Fruit fly (Drosophila melanogaster) whole organism, embryonic: ENCODE results near the gene Gnmt.
A peak's percentile ranks its signal among the peaks of the same experiment; 100 is the strongest.

Source experiments
- Abd-B ChIP-seq: fragments of 200-800 bp; sonication (Bioruptor generic); optimal IDR thresholded peaks from 2 replicates; lab custom pipeline; 2018; ENCODE audit warnings: missing biosample characterization, mild to moderate bottlenecking, missing genetic modification characterization, moderate library complexity
- Aef1 ChIP-seq: fragments of 200-800 bp; sonication (Bioruptor generic); IDR thresholded peaks from 3 replicates; pipeline ENCODE4 v1.3.6; 2022; ENCODE audit warnings: missing biosample characterization, missing genetic modification characterization
- Bgb ChIP-seq: fragments of 200-800 bp; sonication (Bioruptor generic); IDR thresholded peaks from 2 replicates; pipeline ENCODE4 v1.3.6; 2022; ENCODE audit warnings: missing biosample characterization, missing genetic modification characterization; ENCODE audit not compliant: partially characterized antibody
- CG12104 ChIP-seq: fragments of 200-800 bp; sonication (Bioruptor generic); optimal IDR thresholded peaks from 3 replicates; lab custom pipeline; 2016; ENCODE audit warnings: missing biosample characterization, missing genetic modification characterization
- CG12659 ChIP-seq: fragments of 200-800 bp; sonication (Bioruptor generic); optimal IDR thresholded peaks from 3 replicates; lab custom pipeline; 2017; ENCODE audit warnings: mild to moderate bottlenecking, missing biosample characterization, missing genetic modification reagents, missing genetic modification characterization
- CG14860 ChIP-seq: fragments of 200-800 bp; sonication (Bioruptor generic); IDR thresholded peaks from 3 replicates; pipeline ENCODE4 v1.3.6; 2022; ENCODE audit warnings: missing biosample characterization, missing genetic modification characterization; ENCODE audit not compliant: partially characterized antibody
- CG15601 ChIP-seq: fragments of 200-800 bp; sonication (Bioruptor generic); optimal IDR thresholded peaks from 3 replicates; lab custom pipeline; 2019; ENCODE audit warnings: missing biosample characterization, mild to moderate bottlenecking, missing genetic modification characterization, moderate library complexity
- CG16813 ChIP-seq: fragments of 200-800 bp; sonication (Bioruptor generic); IDR thresholded peaks from 3 replicates; pipeline ENCODE4 v1.3.6; 2022; ENCODE audit warnings: missing biosample characterization, missing genetic modification characterization; ENCODE audit not compliant: partially characterized antibody
- CG17568 ChIP-seq: fragments of 200-800 bp; sonication (Bioruptor generic); optimal IDR thresholded peaks from 2 replicates; lab custom pipeline; 2018; ENCODE audit warnings: missing biosample characterization, mild to moderate bottlenecking, missing genetic modification characterization, moderate library complexity
- CG1792 ChIP-seq: fragments of 200-800 bp; sonication (Bioruptor generic); optimal IDR thresholded peaks from 2 replicates; lab custom pipeline; 2016; ENCODE audit warnings: missing biosample characterization, missing genetic modification characterization
- CG2199 ChIP-seq: fragments of 200-800 bp; sonication (Bioruptor generic); IDR thresholded peaks from 3 replicates; pipeline ENCODE4 v1.3.6; 2022; ENCODE audit warnings: missing biosample characterization, missing genetic modification characterization
- CG3847 ChIP-seq: fragments of 200-800 bp; sonication (Bioruptor generic); IDR thresholded peaks from 2 replicates; pipeline ENCODE4 v1.3.6; 2022; ENCODE audit warnings: missing biosample characterization, missing genetic modification characterization
- CG42726 ChIP-seq: fragments of 200-800 bp; sonication (Bioruptor generic); IDR thresholded peaks from 2 replicates; pipeline ENCODE4 v1.3.6; 2022; ENCODE audit warnings: missing biosample characterization, missing genetic modification characterization; ENCODE audit not compliant: partially characterized antibody
- CG4404 ChIP-seq: fragments of 200-800 bp; sonication (Bioruptor generic); IDR thresholded peaks from 2 replicates; pipeline ENCODE4 v1.3.6; 2022; ENCODE audit warnings: missing biosample characterization, missing genetic modification characterization
- CG4617 ChIP-seq: fragments of 200-800 bp; sonication (Bioruptor generic); optimal IDR thresholded peaks from 3 replicates; lab custom pipeline; 2016; ENCODE audit warnings: missing biosample characterization, missing genetic modification characterization, borderline replicate concordance
- CG6175 ChIP-seq: fragments of 200-800 bp; sonication (Bioruptor generic); IDR thresholded peaks from 3 replicates; pipeline ENCODE4 v1.3.6; 2022; ENCODE audit warnings: missing biosample characterization, missing genetic modification characterization
- CG6791 ChIP-seq: fragments of 200-800 bp; sonication (Bioruptor generic); IDR thresholded peaks from 3 replicates; pipeline ENCODE4 v1.3.6; 2022; ENCODE audit warnings: missing biosample characterization, missing genetic modification characterization; ENCODE audit not compliant: partially characterized antibody
- CG6813 ChIP-seq: fragments of 200-800 bp; sonication (Bioruptor generic); optimal IDR thresholded peaks from 2 replicates; lab custom pipeline; 2017; ENCODE audit warnings: missing biosample characterization, missing genetic modification characterization, mild to moderate bottlenecking, moderate library complexity, missing genetic modification reagents
- CG8290 ChIP-seq, 3 experiments: fragments of 200-800 bp; sonication (Bioruptor generic); optimal IDR thresholded peaks; 2 replicates each; lab custom pipeline; 2016 to 2019; ENCODE audit warnings: missing biosample characterization in 3 of 3, missing genetic modification characterization in 3 of 3, mild to moderate bottlenecking in 2 of 3, moderate library complexity in 1 of 3
- CG9876 ChIP-seq: fragments of 200-800 bp; sonication (Bioruptor generic); optimal IDR thresholded peaks from 2 replicates; lab custom pipeline; 2016; ENCODE audit warnings: missing biosample characterization, missing genetic modification characterization
- CoRest ChIP-seq: fragments of 200-800 bp; sonication (Bioruptor generic); optimal IDR thresholded peaks from 3 replicates; lab custom pipeline; 2018; ENCODE audit warnings: missing biosample characterization, mild to moderate bottlenecking, missing genetic modification characterization, moderate library complexity
- Dfd ChIP-seq, 2 experiments: fragments of >200 bp; optimal IDR thresholded peaks; 2 replicates each; lab custom pipeline; 2017; ENCODE audit warnings: missing biosample characterization in 2 of 2, missing genetic modification characterization in 2 of 2
- Doc3 ChIP-seq: fragments of 200-800 bp; sonication (Bioruptor generic); IDR thresholded peaks from 3 replicates; pipeline ENCODE4 v1.3.6; 2022; ENCODE audit warnings: missing biosample characterization, missing genetic modification characterization; ENCODE audit not compliant: partially characterized antibody
- Fer2 ChIP-seq: fragments of 200-800 bp; sonication (Bioruptor generic); optimal IDR thresholded peaks from 2 replicates; lab custom pipeline; 2018; ENCODE audit warnings: missing biosample characterization, mild to moderate bottlenecking, missing genetic modification characterization, moderate library complexity
- Hey ChIP-seq: fragments of 200-800 bp; sonication (Bioruptor generic); optimal IDR thresholded peaks from 3 replicates; lab custom pipeline; 2018; ENCODE audit warnings: missing biosample characterization, mild to moderate bottlenecking, missing genetic modification characterization
- Hmx ChIP-seq: fragments of 200-800 bp; sonication (Bioruptor generic); optimal IDR thresholded peaks from 2 replicates; lab custom pipeline; 2016; ENCODE audit warnings: missing biosample characterization, missing genetic modification characterization
- Med ChIP-seq: fragments of 200-800 bp; sonication (Bioruptor generic); peaks from one replicate; lab custom pipeline; 2016; ENCODE audit warnings: missing biosample characterization, missing genetic modification characterization, mild to moderate bottlenecking, inconsistent platforms, moderate library complexity
- Sry-β ChIP-seq: fragments of 200-800 bp; sonication (Bioruptor generic); optimal IDR thresholded peaks from 2 replicates; lab custom pipeline; 2018; ENCODE audit warnings: missing biosample characterization, mild to moderate bottlenecking, missing genetic modification characterization, moderate library complexity
- amos ChIP-seq: fragments of 200-800 bp; sonication (Bioruptor generic); IDR thresholded peaks from 2 replicates; pipeline ENCODE4 v1.3.6; 2022; ENCODE audit warnings: missing biosample characterization, missing genetic modification characterization; ENCODE audit not compliant: partially characterized antibody
- hbn ChIP-seq: fragments of 200-800 bp; sonication (Bioruptor generic); IDR thresholded peaks from 2 replicates; pipeline ENCODE4 v1.3.6; 2022; ENCODE audit warnings: missing biosample characterization, missing genetic modification characterization; ENCODE audit not compliant: partially characterized antibody
- knrl ChIP-seq: fragments of 200-800 bp; sonication (Bioruptor generic); IDR thresholded peaks from 3 replicates; pipeline ENCODE4 v1.3.6; 2022; ENCODE audit warnings: missing biosample characterization, missing genetic modification characterization; ENCODE audit not compliant: partially characterized antibody
- lbe ChIP-seq: fragments of 200-800 bp; sonication (Bioruptor generic); optimal IDR thresholded peaks from 2 replicates; lab custom pipeline; 2016; ENCODE audit warnings: missing biosample characterization, mild to moderate bottlenecking, missing genetic modification characterization
- mirr ChIP-seq: fragments of 200-800 bp; sonication (Bioruptor generic); optimal IDR thresholded peaks from 3 replicates; lab custom pipeline; 2018; ENCODE audit warnings: missing biosample characterization, mild to moderate bottlenecking, missing genetic modification characterization
- nom ChIP-seq: fragments of 200-800 bp; sonication (Bioruptor generic); optimal IDR thresholded peaks from 2 replicates; lab custom pipeline; 2017; ENCODE audit warnings: missing biosample characterization, missing genetic modification characterization, mild to moderate bottlenecking, moderate library complexity, missing genetic modification reagents
- oc ChIP-seq: fragments of 200-800 bp; sonication (Bioruptor generic); optimal IDR thresholded peaks from 2 replicates; lab custom pipeline; 2018; ENCODE audit warnings: missing biosample characterization, mild to moderate bottlenecking, missing genetic modification characterization, moderate library complexity
- onecut ChIP-seq: fragments of 200-800 bp; sonication (Bioruptor generic); IDR thresholded peaks from 2 replicates; pipeline ENCODE4 v1.3.6; 2022; ENCODE audit warnings: missing biosample characterization, missing genetic modification characterization
- pita ChIP-seq: fragments of 200-800 bp; sonication (Bioruptor generic); optimal IDR thresholded peaks from 2 replicates; lab custom pipeline; 2017; ENCODE audit warnings: missing biosample characterization, mild to moderate bottlenecking, missing genetic modification characterization
- repo ChIP-seq: fragments of 200-800 bp; sonication (Bioruptor generic); optimal IDR thresholded peaks from 2 replicates; lab custom pipeline; 2016; ENCODE audit warnings: missing biosample characterization, missing genetic modification characterization
- sisA ChIP-seq: fragments of 200-800 bp; sonication (Bioruptor generic); IDR thresholded peaks from 2 replicates; pipeline ENCODE4 v1.3.6; 2022; ENCODE audit warnings: missing biosample characterization, missing genetic modification characterization
- so ChIP-seq: fragments of 200-800 bp; sonication (Bioruptor generic); IDR thresholded peaks from 3 replicates; pipeline ENCODE4 v1.3.6; 2022; ENCODE audit warnings: missing biosample characterization, missing genetic modification characterization
- sr ChIP-seq: fragments of 200-800 bp; sonication (Bioruptor generic); IDR thresholded peaks from 3 replicates; pipeline ENCODE4 v1.3.6; 2022; ENCODE audit warnings: missing biosample characterization, missing genetic modification characterization
- trem ChIP-seq: fragments of 200-800 bp; optimal IDR thresholded peaks from 3 replicates; lab custom pipeline; 2019; ENCODE audit warnings: missing biosample characterization, mild to moderate bottlenecking, missing genetic modification characterization, moderate library complexity
- zen ChIP-seq: fragments of 200-800 bp; sonication (Bioruptor generic); optimal IDR thresholded peaks from 3 replicates; lab custom pipeline; 2018; ENCODE audit warnings: missing biosample characterization, mild to moderate bottlenecking, missing genetic modification characterization, moderate library complexity

Gene Gnmt

DNA sequence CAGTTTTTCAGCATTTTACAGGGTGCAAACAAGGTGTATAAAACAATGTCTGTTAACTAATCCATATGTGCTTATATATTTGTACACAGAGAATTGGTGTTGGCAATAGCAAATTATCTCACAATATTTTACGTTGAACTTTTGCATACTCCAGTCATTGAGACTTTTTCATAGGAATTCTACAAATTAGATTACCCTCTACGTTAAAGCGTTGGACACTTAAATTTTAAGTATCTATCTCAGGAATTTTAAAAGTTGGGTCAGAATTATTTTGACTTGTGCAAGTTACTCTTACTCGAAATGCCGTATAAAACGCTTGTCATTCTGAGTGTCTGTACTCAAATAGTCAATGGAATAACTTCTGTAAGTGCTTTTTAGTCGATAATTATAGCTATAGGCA, 41.3 kb upstream of the Gnmt start, which contains the start of gene CG18530 (continued):
- TF ChIP-seq CG6813: no peak
- TF ChIP-seq sisA (GFP tag; lab: Robert Waterston, UW): no peak

DNA sequence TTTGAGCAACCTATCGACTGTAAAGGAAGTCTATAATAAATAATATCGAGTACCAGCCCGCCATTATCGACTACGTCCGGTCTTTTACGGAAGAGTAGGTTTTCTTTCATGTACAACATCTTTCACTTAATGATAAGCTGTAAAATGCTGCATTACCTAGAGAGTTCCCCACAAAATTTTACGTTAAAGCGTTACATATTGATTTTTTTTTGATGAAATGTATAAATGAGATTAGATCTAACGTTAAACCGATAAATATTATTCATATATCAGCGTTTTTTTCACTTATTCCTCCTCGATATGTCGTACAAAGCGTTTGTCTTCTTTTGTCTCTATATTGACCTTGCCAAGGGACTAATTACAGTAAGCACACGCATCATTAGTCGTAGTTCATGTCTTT, 39.8 kb upstream of the Gnmt start, which contains the start of gene CG11598:
TSS of gene CG11598 (plus strand) at position 301 of the 400 bp plus-strand sequence.
- TF ChIP-seq CG12104 (GFP tag; lab: Kevin White, UChicago) (no peak), onecut (GFP tag; lab: Robert Waterston, UW) (no peak), Sry-β (GFP tag; lab: Kevin White, UChicago) (no peak), Hmx (GFP tag; lab: Kevin White, UChicago) (no peak), CG1792 (GFP tag; lab: Kevin White, UChicago) (no peak), CG4617 (no peak), CG17568 (GFP tag; lab: Kevin White, UChicago) (no peak), lbe (GFP tag; lab: Kevin White, UChicago) (no peak), CG3847 (GFP tag; lab: Robert Waterston, UW) (no peak), CG4404 (GFP tag; lab: Robert Waterston, UW) (no peak)
- TF ChIP-seq, all 482 proteins: peak for 0

DNA sequence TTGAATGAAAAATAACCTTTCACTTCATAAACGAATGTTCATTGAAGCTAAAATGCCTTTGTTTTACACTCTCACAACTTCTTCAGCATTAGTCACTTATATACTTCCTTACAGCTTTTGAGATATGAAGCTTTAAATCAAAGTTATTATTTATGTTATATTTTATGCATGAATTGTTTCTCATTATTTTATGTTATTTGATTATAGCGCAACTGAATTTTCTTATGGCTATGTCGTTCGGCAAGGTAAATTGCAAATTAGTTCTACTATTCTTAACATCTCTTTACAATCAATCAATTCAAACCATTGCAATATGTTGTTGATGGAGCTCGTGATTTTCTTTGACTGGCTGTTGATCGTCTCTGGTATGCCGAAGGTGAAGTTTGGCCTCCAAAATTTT, 38.2 kb upstream of the Gnmt start, which contains the start of gene CG11600:
TSS of gene CG11600 (plus strand) at position 301 of the 400 bp plus-strand sequence.
- no peak for TF ChIP-seq CG6175 (GFP tag; lab: Robert Waterston, UW)
- TF ChIP-seq CG12659: no peak
- TF ChIP-seq nom (GFP tag; lab: Kevin White, UChicago): no peak
- no peak for TF ChIP-seq repo (GFP tag; lab: Kevin White, UChicago)
- TF ChIP-seq hbn (GFP tag; lab: Robert Waterston, UW): no peak
- TF ChIP-seq Fer2 (tag; lab: Kevin White, UChicago): no peak
- no peak for TF ChIP-seq Doc3 (GFP tag; lab: Robert Waterston, UW)
- TF ChIP-seq CG15601 (tag; lab: Kevin White, UChicago): no peak
- TF ChIP-seq mirr (GFP tag; lab: Kevin White, UChicago): no peak

DNA sequence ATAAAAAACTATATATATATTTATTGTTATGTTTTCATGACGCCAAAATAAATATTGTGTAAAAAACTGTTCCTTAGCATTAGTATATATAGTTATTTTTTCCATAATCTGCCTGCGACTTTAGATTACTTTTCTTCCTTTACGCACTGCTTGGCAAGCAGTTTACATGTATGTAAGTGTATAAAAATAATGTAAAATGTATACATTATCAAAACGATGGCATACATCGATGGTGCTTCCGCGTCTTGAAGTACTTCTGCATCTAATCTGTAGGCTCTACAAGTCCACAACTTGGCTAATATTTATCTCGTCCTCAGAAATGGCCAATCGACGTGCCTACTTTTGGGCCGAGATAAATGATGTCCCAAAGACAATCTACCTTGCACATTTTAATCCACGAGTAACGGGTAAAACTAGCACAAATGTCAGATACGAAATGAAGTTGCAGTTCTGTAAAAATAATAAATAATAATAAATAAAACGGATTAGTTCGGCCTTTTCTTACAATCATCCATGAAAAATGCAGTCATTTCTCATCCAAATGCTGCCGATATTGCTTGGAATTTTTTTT, 36.4 kb upstream of the Gnmt start, which contains the start of gene CG11608:
TSS of gene CG11608 (plus strand) at position 521 of the 571 bp plus-strand sequence.
- 0 out of 3 replicates have a peak, but pooled peaks have one; percentile 33 for TF ChIP-seq CG14860 (GFP tag; lab: Robert Waterston, UW)
- TF ChIP-seq knrl (GFP tag; lab: Robert Waterston, UW): peak; percentile 69
- TF ChIP-seq trem: peak; percentile 2
- TF ChIP-seq Abd-B: peak; percentile 46
- peak in 1 of 2 experiments; percentile 27 for TF ChIP-seq Dfd (GFP tag; optimal IDR thresholded peaks at IDR 0.05; lab: Kevin White, UChicago)
- peak; percentile 67 for TF ChIP-seq Bgb (GFP tag; lab: Robert Waterston, UW)
- TF ChIP-seq CG2199 (GFP tag; lab: Robert Waterston, UW): peak; percentile 92
- peak; percentile 19 for TF ChIP-seq Med (GFP tag; lab: Kevin White, UChicago)
- TF ChIP-seq sr (GFP tag; lab: Robert Waterston, UW): no peak
- no peak for TF ChIP-seq CG9876
- TF ChIP-seq CG8290 (GFP tag; optimal IDR thresholded peaks at IDR 0.05; lab: Kevin White, UChicago): peak; percentile 91
- TF ChIP-seq CG8290 (tag; optimal IDR thresholded peaks at IDR 0.05; lab: Kevin White, UChicago): no peak
- TF ChIP-seq amos (GFP tag; lab: Robert Waterston, UW): peak; percentile 61; the same call in 1 of the 2 replicates
- no peak for TF ChIP-seq oc (tag; lab: Kevin White, UChicago)
- TF ChIP-seq CoRest: no peak
- TF ChIP-seq CG42726 (GFP tag; lab: Robert Waterston, UW): 0 out of 2 replicates have a peak, but pooled peaks have one; percentile 34
- TF ChIP-seq Hey (tag; lab: Kevin White, UChicago): no peak
- peak; percentile 34; the same call in 1 of the 3 replicates for TF ChIP-seq CG16813 (GFP tag; lab: Robert Waterston, UW)
- TF ChIP-seq CG6791: peak; percentile 71
- TF ChIP-seq Aef1 (GFP tag; lab: Robert Waterston, UW): no peak
- no peak for TF ChIP-seq so (GFP tag; lab: Robert Waterston, UW)
- peak; percentile 43 for TF ChIP-seq zen (tag; lab: Kevin White, UChicago)
- peak; percentile 34 for TF ChIP-seq pita (GFP tag; lab: Kevin White, UChicago)
